Fruit fly (Drosophila melanogaster): ENCODE results near the gene vls.

Gene vls

DNA sequence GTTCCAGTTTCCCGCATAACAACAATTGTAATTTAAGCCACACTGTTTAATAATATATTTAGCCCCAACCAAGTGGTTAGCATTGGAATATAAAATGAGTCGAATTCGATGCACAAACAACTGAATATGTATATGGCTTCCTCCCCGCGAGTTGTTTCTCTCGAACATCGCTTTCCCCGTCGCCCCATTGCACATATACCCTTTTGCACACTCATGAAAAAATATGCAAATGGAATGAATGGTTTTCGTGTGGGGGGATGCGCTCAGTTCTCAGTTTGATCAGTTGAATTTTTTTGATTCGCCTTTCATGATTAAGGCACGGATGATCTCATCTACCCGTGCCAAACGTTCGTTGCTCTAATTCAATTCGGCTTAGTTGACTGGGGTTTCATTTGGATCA lies 15.3 kb upstream of the vls start (continued):
- TF ChIP-seq CG6654 (GFP tag; optimal IDR thresholded peaks at IDR 0.05) (no peak), pfk (GFP tag; optimal IDR thresholded peaks at IDR 0.05) (no peak), CG10274 (GFP tag; optimal IDR thresholded peaks at IDR 0.05) (no peak), sim (GFP tag; IDR thresholded peaks at IDR 0.05) (no peak), CG3726 (GFP tag; IDR thresholded peaks at IDR 0.05) (no peak), scrt (GFP tag; optimal IDR thresholded peaks at IDR 0.05) (no peak), knrl (GFP tag; IDR thresholded peaks at IDR 0.05; ENCODE audit: partially characterized antibody) (no peak), Med (GFP tag) (peak; percentile 21), CG3407 (GFP tag; optimal IDR thresholded peaks at IDR 0.05) (no peak), row (GFP tag; IDR thresholded peaks at IDR 0.05) (no peak), cg (GFP tag; optimal IDR thresholded peaks at IDR 0.05) (no peak), D19B (GFP tag; optimal IDR thresholded peaks at IDR 0.05) (no peak), Tbp (GFP tag; optimal IDR thresholded peaks at IDR 0.05) (no peak), CG11085 (GFP tag; IDR thresholded peaks at IDR 0.05) (no peak), Asciz (GFP tag; optimal IDR thresholded peaks at IDR 0.05) (no peak)

DNA sequence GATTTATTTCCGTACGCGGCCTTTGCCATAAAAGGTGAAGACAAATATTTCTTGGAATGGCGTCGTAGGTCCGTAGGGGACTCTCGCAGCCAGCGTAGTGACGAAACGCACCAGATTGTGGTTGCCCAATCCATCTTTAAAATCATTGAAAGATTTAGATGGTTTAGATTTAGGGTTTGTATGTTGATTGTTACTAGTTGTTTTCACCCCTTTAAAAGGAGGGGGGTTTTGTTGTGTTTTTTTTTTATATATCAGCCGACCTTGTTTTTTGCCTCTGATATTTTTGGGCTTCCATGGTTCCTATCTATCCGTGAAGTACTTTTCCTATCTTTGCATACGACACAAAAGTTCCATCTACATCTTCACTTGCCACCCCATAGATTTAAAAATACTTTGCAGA lies 13.4 kb upstream of the vls start:
- no peak for TF ChIP-seq tna (GFP tag; IDR thresholded peaks at IDR 0.05; ENCODE audit: partially characterized antibody)
- no peak for TF ChIP-seq sna (GFP tag; IDR thresholded peaks at IDR 0.05; ENCODE audit: partially characterized antibody)
- no peak for TF ChIP-seq CG7928 (GFP tag; optimal IDR thresholded peaks at IDR 0.05)
- TF ChIP-seq nerfin-1 (tag; optimal IDR thresholded peaks at IDR 0.05): no peak
- no peak for TF ChIP-seq CG15696 (tag; optimal IDR thresholded peaks at IDR 0.05)
- TF ChIP-seq NC2β (GFP tag; optimal IDR thresholded peaks at IDR 0.05): no peak
- no peak for TF ChIP-seq pfk (GFP tag; optimal IDR thresholded peaks at IDR 0.05)
- no peak for TF ChIP-seq Oli (tag; optimal IDR thresholded peaks at IDR 0.05)
- no peak for TF ChIP-seq BEAF-32 (GFP tag; optimal IDR thresholded peaks at IDR 0.05)
- TF ChIP-seq CG7745 (tag; optimal IDR thresholded peaks at IDR 0.05): no peak
- no peak for TF ChIP-seq B-H2 (GFP tag; optimal IDR thresholded peaks at IDR 0.05)
- TF ChIP-seq Elba2 (GFP tag; optimal IDR thresholded peaks at IDR 0.05): no peak
- no peak for TF ChIP-seq CG17802 (tag; optimal IDR thresholded peaks at IDR 0.05)
- TF ChIP-seq CG31224 (GFP tag; IDR thresholded peaks at IDR 0.05): no peak
- peak; percentile 50; the same call in 1 of the 3 replicates for TF ChIP-seq CG6175 (GFP tag; IDR thresholded peaks at IDR 0.05)
- no peak for TF ChIP-seq Neu2 (GFP tag; optimal IDR thresholded peaks at IDR 0.05; ENCODE audit: borderline replicate concordance)
- no peak for TF ChIP-seq HLH4C (GFP tag; IDR thresholded peaks at IDR 0.05; ENCODE audit: partially characterized antibody)
- no peak for TF ChIP-seq pzg (GFP tag; optimal IDR thresholded peaks at IDR 0.05)
- no peak for TF ChIP-seq CG31388 (GFP tag; optimal IDR thresholded peaks at IDR 0.05)
- TF ChIP-seq CG4360 (GFP tag; IDR thresholded peaks at IDR 0.05): no peak
- TF ChIP-seq CG6654 (GFP tag; optimal IDR thresholded peaks at IDR 0.05): no peak
- no peak for TF ChIP-seq gcm (GFP tag; optimal IDR thresholded peaks at IDR 0.05)
- TF ChIP-seq CG9727 (GFP tag; optimal IDR thresholded peaks at IDR 0.05): peak; percentile 38
- peak in 1 of 2 experiments; percentile 31 for TF ChIP-seq Pdp1 (GFP tag; optimal IDR thresholded peaks at IDR 0.05)
- no peak for TF ChIP-seq CG17568 (GFP tag; optimal IDR thresholded peaks at IDR 0.05)
- TF ChIP-seq en (GFP tag; optimal IDR thresholded peaks at IDR 0.05): peak; percentile 12
- TF ChIP-seq CG18262 (tag; optimal IDR thresholded peaks at IDR 0.05): no peak
- TF ChIP-seq CG34422 (GFP tag; IDR thresholded peaks at IDR 0.05): no peak
- TF ChIP-seq so (GFP tag; IDR thresholded peaks at IDR 0.05): no peak
- no peak for TF ChIP-seq CG10543 (GFP tag; optimal IDR thresholded peaks at IDR 0.05)
- TF ChIP-seq CG6272 (GFP tag; IDR thresholded peaks at IDR 0.05): 0 out of 2 replicates have a peak, but pooled peaks have one; percentile 12
- peak; percentile 48 for TF ChIP-seq CG7786 (GFP tag; optimal IDR thresholded peaks at IDR 0.05)
- TF ChIP-seq Sox100B (GFP tag; optimal IDR thresholded peaks at IDR 0.05): no peak
- TF ChIP-seq CG1647 (GFP tag; optimal IDR thresholded peaks at IDR 0.05): no peak
- TF ChIP-seq CG17612 (GFP tag; IDR thresholded peaks at IDR 0.05): no peak
- no peak for TF ChIP-seq Six4 (GFP tag; optimal IDR thresholded peaks at IDR 0.05)
- no peak for TF ChIP-seq shn (GFP tag; optimal IDR thresholded peaks at IDR 0.05)

Data from whole organism, embryonic.